Worm (Caenorhabditis elegans): Measurements from ENCODE around the gene str-5.

DNA sequence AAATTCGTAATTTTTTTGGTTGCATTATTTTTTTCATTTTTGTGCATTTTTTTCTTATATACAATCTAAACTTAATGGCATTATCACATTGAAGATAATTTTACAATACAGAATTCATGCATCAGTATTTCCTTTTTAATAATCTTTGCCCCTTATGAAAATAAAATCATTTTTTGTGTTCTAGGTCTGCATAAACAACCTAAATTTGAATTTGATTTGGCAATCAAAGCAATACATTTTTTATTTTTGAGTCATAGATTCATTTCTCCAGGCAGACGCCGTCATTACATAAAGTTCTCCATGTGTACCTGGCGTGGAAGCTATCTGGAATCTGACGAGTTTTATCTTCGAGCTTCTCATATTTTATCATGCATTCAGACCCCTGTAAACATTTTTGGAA lies 31.2 kb upstream of the str-5 start, which contains the start of gene srh-140:
- TF ChIP-seq nhr-76 (tag; optimal IDR thresholded peaks at IDR 0.05) (no peak), nhr-11 (tag; optimal IDR thresholded peaks at IDR 0.05) (no peak), nhr-25 (tag; optimal IDR thresholded peaks at IDR 0.05) (no peak), pha-4 (tag; optimal IDR thresholded peaks at IDR 0.05) (no peak), sea-2 (GFP tag; optimal IDR thresholded peaks at IDR 0.05) (no peak), egl-27 (tag; optimal IDR thresholded peaks at IDR 0.05) (no peak), nhr-67 (tag; optimal IDR thresholded peaks at IDR 0.05) (no peak), ceh-82 (tag; optimal IDR thresholded peaks at IDR 0.05) (no peak), ceh-28 (tag; optimal IDR thresholded peaks at IDR 0.05) (no peak), elt-2 (tag; optimal IDR thresholded peaks at IDR 0.05) (no peak), nhr-237 (tag; optimal IDR thresholded peaks at IDR 0.05) (no peak), ceh-9 (tag; optimal IDR thresholded peaks at IDR 0.05) (no peak)

All from whole organism, L3 larva.